Worm (Caenorhabditis elegans) whole organism, L2 larva: ENCODE measurements around the gene Y7A5A.9.

Experiments used
- F13H6.1 ChIP-seq: sonication (generic microtip); optimal IDR thresholded peaks from 2 replicates; lab custom pipeline; 2016; ENCODE audit warnings: missing genetic modification characterization, missing compliant biosample characterization
- gmeb-1 ChIP-seq: fragments of 150-350 bp; optimal IDR thresholded peaks from 2 replicates; lab custom pipeline; 2014; ENCODE audit warnings: missing biosample characterization, missing genetic modification characterization
- mdl-1 ChIP-seq, 2 experiments: fragments of 150-350 bp in 1 of 2; sonication (generic microtip) in 1 of 2; optimal IDR thresholded peaks; 2 replicates each; lab custom pipeline; 2017; ENCODE audit warnings: missing biosample characterization in 2 of 2, missing genetic modification characterization in 2 of 2
- nhr-11 ChIP-seq: fragments of 150-350 bp; optimal IDR thresholded peaks from 2 replicates; lab custom pipeline; 2014; ENCODE audit warnings: missing biosample characterization, missing genetic modification characterization
- nhr-237 ChIP-seq: fragments of 150-350 bp; optimal IDR thresholded peaks from 2 replicates; lab custom pipeline; 2014; ENCODE audit warnings: missing biosample characterization, missing genetic modification characterization
- nhr-77 ChIP-seq: fragments of 150-350 bp; optimal IDR thresholded peaks from 2 replicates; lab custom pipeline; 2014; ENCODE audit warnings: missing biosample characterization, missing genetic modification characterization
- sem-4 ChIP-seq: fragments of 150-350 bp; optimal IDR thresholded peaks from 2 replicates; lab custom pipeline; 2014; ENCODE audit warnings: missing biosample characterization, missing genetic modification reagents, missing genetic modification characterization
- unc-39 ChIP-seq: fragments of 150-350 bp; optimal IDR thresholded peaks from 2 replicates; lab custom pipeline; 2014; ENCODE audit warnings: missing biosample characterization, missing genetic modification characterization
- unc-62 ChIP-seq: fragments of 150-350 bp; optimal IDR thresholded peaks from 2 replicates; lab custom pipeline; 2014; ENCODE audit warnings: missing biosample characterization, missing genetic modification reagents, missing genetic modification characterization
- zag-1 ChIP-seq: fragments of 150-350 bp; optimal IDR thresholded peaks from 2 replicates; lab custom pipeline; 2014; ENCODE audit warnings: missing biosample characterization, missing genetic modification characterization
- ztf-11 ChIP-seq: sonication (generic microtip); optimal IDR thresholded peaks from 2 replicates; lab custom pipeline; 2017; ENCODE audit warnings: missing biosample characterization, missing genetic modification characterization
- ztf-4 ChIP-seq: fragments of 150-350 bp; optimal IDR thresholded peaks from 2 replicates; lab custom pipeline; 2014; ENCODE audit warnings: missing biosample characterization, missing genetic modification characterization

DNA sequence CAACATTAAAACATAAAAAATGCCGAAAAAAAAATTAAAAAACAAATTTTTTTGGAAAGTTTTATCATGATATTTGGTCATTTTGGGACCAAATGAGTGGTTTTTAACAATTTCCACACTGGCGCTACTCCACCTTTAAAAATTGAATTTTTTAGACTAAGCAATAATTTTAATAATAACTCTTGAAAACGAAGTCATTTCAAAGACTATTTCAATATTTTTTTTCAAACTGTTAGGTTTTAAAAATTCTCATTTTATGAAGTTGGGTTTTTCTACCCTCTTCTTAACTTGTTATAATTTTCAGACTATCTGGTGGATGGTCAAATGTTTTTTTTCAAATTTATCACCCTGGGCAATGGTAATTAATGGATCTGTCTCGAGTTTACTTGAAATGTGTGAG is 4.8 kb upstream of the Y7A5A.9 start, which contains the start of gene Y7A5A.8:
- TF ChIP-seq nhr-77 (tag; lab: Kevin White, UChicago) = no peak
- TF ChIP-seq zag-1 (tag; lab: Kevin White, UChicago) = no peak
- TF ChIP-seq sem-4 = no peak
- TF ChIP-seq unc-39 (tag; lab: Kevin White, UChicago) = no peak
- no peak for TF ChIP-seq ztf-11 (tag; lab: Kevin White, UChicago)
- TF ChIP-seq gmeb-1 (tag; lab: Kevin White, UChicago) = no peak
- TF ChIP-seq mdl-1 (tag; optimal IDR thresholded peaks at IDR 0.05; lab: Kevin White, UChicago) = no peak
- no peak for TF ChIP-seq unc-62 (GFP tag; lab: Kevin White, UChicago)
- no peak for TF ChIP-seq F13H6.1 (tag; lab: Kevin White, UChicago)
- TF ChIP-seq ztf-4 (tag; lab: Kevin White, UChicago) = no peak
- TF ChIP-seq nhr-11 = no peak
- TF ChIP-seq nhr-237 (tag; lab: Kevin White, UChicago) = no peak
